1 worm cellular context compared by ENCODE assay signal in the genomic region with DNA sequence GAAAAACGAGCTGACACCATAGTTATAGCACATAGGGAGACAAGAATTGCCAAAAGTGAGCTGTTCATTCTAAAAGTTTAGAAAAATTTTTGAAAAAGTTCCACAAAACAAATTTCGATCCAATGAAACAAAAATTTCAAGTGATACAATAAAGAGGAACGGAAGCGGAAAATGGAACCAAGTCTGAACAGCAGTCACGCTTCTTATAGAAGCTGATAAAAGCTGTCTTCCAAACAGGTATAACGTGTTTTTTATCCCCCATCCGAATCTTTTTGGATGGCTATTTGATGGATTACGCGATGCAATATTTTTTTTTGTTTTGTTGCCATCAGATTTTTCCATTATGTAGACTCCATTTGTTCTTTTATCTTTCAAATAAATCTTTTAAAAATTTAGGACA.
A peak's percentile ranks its signal among the peaks of the same experiment; 100 is the strongest.
TF ChIP-seq lines count a peak whose summit lies in the region.

A gene (minus strand): TSS at position 69 of the 400 bp plus-strand sequence.

TF ChIP-seq in whole organism, L4 larva, 104 proteins besides CTCF, POLR2A, EP300 and RAD21 (continued from another document):
- TF ChIP-seq nhr-48 (tag; optimal IDR thresholded peaks at IDR 0.05; lab: Kevin White, UChicago): peak; percentile 19
- TF ChIP-seq Y5F2A.4 (GFP tag; optimal IDR thresholded peaks at IDR 0.05; lab: Kevin White, UChicago): no peak
- no peak for TF ChIP-seq fos-1 (tag; optimal IDR thresholded peaks at IDR 0.05; lab: Kevin White, UChicago)
- TF ChIP-seq T20F7.1 (GFP tag; optimal IDR thresholded peaks at IDR 0.05; lab: Kevin White, UChicago): no peak
- no peak for TF ChIP-seq nhr-111 (GFP tag; optimal IDR thresholded peaks at IDR 0.05; lab: Kevin White, UChicago)
- peak; percentile 43 for TF ChIP-seq nhr-28 (tag; optimal IDR thresholded peaks at IDR 0.05; lab: Kevin White, UChicago)
